Fruit fly (Drosophila melanogaster) whole organism, pupa: Measurements from ENCODE around the gene Chpf.

Source experiments
- CG10348 ChIP-seq: fragments of 200-800 bp; sonication (Bioruptor generic); IDR thresholded peaks from 2 replicates; pipeline ENCODE4 v1.3.6; 2022; ENCODE audit warnings: missing biosample characterization, missing genetic modification characterization
- CG13204 ChIP-seq: fragments of 200-800 bp; sonication (Bioruptor generic); optimal IDR thresholded peaks from 2 replicates; lab custom pipeline; 2018; ENCODE audit warnings: missing biosample characterization, mild to moderate bottlenecking, missing genetic modification characterization, moderate library complexity
- CG14655 ChIP-seq: fragments of 200-800 bp; sonication (Bioruptor generic); optimal IDR thresholded peaks from 3 replicates; lab custom pipeline; 2017; ENCODE audit warnings: mild to moderate bottlenecking, missing biosample characterization, missing genetic modification reagents, missing genetic modification characterization
- CG4496 ChIP-seq: fragments of 200-800 bp; sonication (Bioruptor generic); IDR thresholded peaks from 3 replicates; pipeline ENCODE4 v1.3.6; 2022; ENCODE audit warnings: missing biosample characterization, missing genetic modification characterization
- CG8301 ChIP-seq: fragments of 200-800 bp; sonication (Bioruptor generic); optimal IDR thresholded peaks from 2 replicates; lab custom pipeline; 2018; ENCODE audit warnings: missing biosample characterization, mild to moderate bottlenecking, missing genetic modification characterization
- Snoo ChIP-seq: fragments of 200-800 bp; sonication (Bioruptor generic); optimal IDR thresholded peaks from 3 replicates; lab custom pipeline; 2017; ENCODE audit warnings: missing biosample characterization, mild to moderate bottlenecking, missing genetic modification characterization, inconsistent platforms

dm6 chrX:13109583-13110126 is 2.6 kb downstream of the Chpf start:
- no peak for TF ChIP-seq CG8301 (tag; lab: Kevin White, UChicago)
- TF ChIP-seq Snoo (tag; lab: Kevin White, UChicago) = no peak
- TF ChIP-seq CG10348 = no peak
- no peak for TF ChIP-seq CG13204 (GFP tag; lab: Kevin White, UChicago)
- no peak for TF ChIP-seq CG4496 (GFP tag; lab: Robert Waterston, UW)
- TF ChIP-seq CG14655 (GFP tag; lab: Kevin White, UChicago) = no peak
